Worm (Caenorhabditis elegans): ENCODE data around the gene jbts-14.

The jbts-14 gene

ce11 chrX:8677320-8677719 lies 26.8 kb upstream of the jbts-14 start:
- no peak for TF ChIP-seq rcor-1 (GFP tag; IDR thresholded peaks at IDR 0.05)
- no peak for TF ChIP-seq ztf-18 (tag; optimal IDR thresholded peaks at IDR 0.05)
- TF ChIP-seq atf-7 (tag; optimal IDR thresholded peaks at IDR 0.05): no peak
- no peak for TF ChIP-seq Y53F4B.3 (GFP tag; IDR thresholded peaks at IDR 0.05)
- no peak for TF ChIP-seq zfh-2 (GFP tag; conservative IDR thresholded peaks at IDR 0.05)
- TF ChIP-seq K11D2.4 (GFP tag; IDR thresholded peaks at IDR 0.05): no peak
- TF ChIP-seq Y67H2A.10 (GFP tag; conservative IDR thresholded peaks at IDR 0.05): no peak

ce11 chrX:8677873-8678272 lies 26.2 kb upstream of the jbts-14 start:
- TF ChIP-seq lsl-1 (GFP tag; optimal IDR thresholded peaks at IDR 0.05) (no peak), snpc-4 (GFP tag; optimal IDR thresholded peaks at IDR 0.05) (no peak), snpc-4 (tag; optimal IDR thresholded peaks at IDR 0.05) (no peak), F23B12.7 (tag; optimal IDR thresholded peaks at IDR 0.05; ENCODE audit: insufficient read depth) (no peak), K12H6.12 (tag; optimal IDR thresholded peaks at IDR 0.05) (no peak), F37B4.10 (GFP tag; IDR thresholded peaks at IDR 0.05) (no peak), C17E4.6 (GFP tag; IDR thresholded peaks at IDR 0.05) (no peak), athp-1 (tag; optimal IDR thresholded peaks at IDR 0.05) (no peak), die-1 (tag; optimal IDR thresholded peaks at IDR 0.05) (no peak), fkh-3 (tag; optimal IDR thresholded peaks at IDR 0.05) (no peak), ceh-40 (GFP tag; IDR thresholded peaks at IDR 0.05) (no peak), aptf-2 (GFP tag; conservative IDR thresholded peaks at IDR 0.05) (no peak), F10E7.11 (tag; optimal IDR thresholded peaks at IDR 0.05) (no peak), Y53G8AR.9 (GFP tag; conservative IDR thresholded peaks at IDR 0.05) (no peak), atf-7 (tag; optimal IDR thresholded peaks at IDR 0.05) (no peak), tbp1 (GFP tag; optimal IDR thresholded peaks at IDR 0.05) (no peak), egl-44 (GFP tag; IDR thresholded peaks at IDR 0.05) (no peak), lin-26 (GFP tag; IDR thresholded peaks at IDR 0.05) (no peak), mes-4 (tag; optimal IDR thresholded peaks at IDR 0.05) (no peak), zim-3 (tag; optimal IDR thresholded peaks at IDR 0.05) (no peak), madf-6 (GFP tag; IDR thresholded peaks at IDR 0.05) (no peak)

- TF ChIP-seq bed-2 (GFP tag; IDR thresholded peaks at IDR 0.05) (no peak), hmg-20 (GFP tag; IDR thresholded peaks at IDR 0.05) (no peak), cebp-1 (GFP tag; IDR thresholded peaks at IDR 0.05) (no peak), cebp-1 (tag; optimal IDR thresholded peaks at IDR 0.05) (no peak), F33H1.4 (GFP tag; IDR thresholded peaks at IDR 0.05) (no peak), tbx-9 (tag; optimal IDR thresholded peaks at IDR 0.05; ENCODE audit: borderline replicate concordance) (no peak)
These were observed 22.5 kb upstream of the jbts-14 start, which contains the start of gene K09E2.1 for ce11 chrX:8681600-8681999. K09E2.1 (plus strand) TSS chrX:8681900.

ce11 chrX:8697517-8697916 lies 6.6 kb upstream of the jbts-14 start, which contains the start of gene frpr-8:
frpr-8 (plus strand) TSS chrX:8697817.
- TF ChIP-seq madf-8 (GFP tag; conservative IDR thresholded peaks at IDR 0.05): no peak
- no peak for TF ChIP-seq ceh-27 (GFP tag; optimal IDR thresholded peaks at IDR 0.05)
- no peak for TF ChIP-seq snpc-1.3 (tag; optimal IDR thresholded peaks at IDR 0.05; ENCODE audit: insufficient read depth)
- no peak for TF ChIP-seq cebp-1 (GFP tag; IDR thresholded peaks at IDR 0.05)
- no peak for TF ChIP-seq cebp-1 (tag; optimal IDR thresholded peaks at IDR 0.05)
- TF ChIP-seq repo-1 (tag; optimal IDR thresholded peaks at IDR 0.05): no peak
- TF ChIP-seq aptf-3 (GFP tag; IDR thresholded peaks at IDR 0.05): no peak
- no peak for TF ChIP-seq nfya-1 (tag; optimal IDR thresholded peaks at IDR 0.05; ENCODE audit: borderline replicate concordance, insufficient read depth)
- TF ChIP-seq egrh-3 (GFP tag; IDR thresholded peaks at IDR 0.05): no peak
- TF ChIP-seq lag-1 (GFP tag; IDR thresholded peaks at IDR 0.05): no peak
- TF ChIP-seq snpc-1.1 (tag; optimal IDR thresholded peaks at IDR 0.05; ENCODE audit: insufficient read depth): no peak
- no peak for TF ChIP-seq F33H1.4 (GFP tag; IDR thresholded peaks at IDR 0.05)
- no peak for TF ChIP-seq sptf-2 (GFP tag; optimal IDR thresholded peaks at IDR 0.05)
- no peak for TF ChIP-seq nhr-80 (tag; optimal IDR thresholded peaks at IDR 0.05)
- TF ChIP-seq hmg-20 (GFP tag; IDR thresholded peaks at IDR 0.05): no peak
